Fruit fly (Drosophila melanogaster) whole organism, pupa: ENCODE measurements around the gene skd.

Experiments
- CG12605 ChIP-seq: fragments of 200-800 bp; sonication (Bioruptor generic); IDR thresholded peaks from 2 replicates; pipeline ENCODE4 v1.3.6; 2022; ENCODE audit warnings: missing biosample characterization, missing genetic modification characterization
- CG34367 ChIP-seq: fragments of 200-800 bp; sonication (Bioruptor generic); optimal IDR thresholded peaks from 2 replicates; lab custom pipeline; 2018; ENCODE audit warnings: missing biosample characterization, mild to moderate bottlenecking, missing genetic modification characterization
- CG8301 ChIP-seq: fragments of 200-800 bp; sonication (Bioruptor generic); optimal IDR thresholded peaks from 2 replicates; lab custom pipeline; 2018; ENCODE audit warnings: missing biosample characterization, mild to moderate bottlenecking, missing genetic modification characterization
- CG9948 ChIP-seq: fragments of 200-800 bp; sonication (Bioruptor generic); optimal IDR thresholded peaks from 2 replicates; lab custom pipeline; 2018; ENCODE audit warnings: missing biosample characterization, mild to moderate bottlenecking, missing genetic modification characterization, moderate library complexity
- D1 ChIP-seq: fragments of 200-800 bp; sonication (Bioruptor generic); optimal IDR thresholded peaks from 2 replicates; lab custom pipeline; 2018; ENCODE audit warnings: missing biosample characterization, mild to moderate bottlenecking, missing genetic modification characterization, moderate library complexity
- Ets98B ChIP-seq: fragments of 200-800 bp; sonication (Bioruptor generic); IDR thresholded peaks from 2 replicates; pipeline ENCODE4 v1.3.6; 2022; ENCODE audit warnings: missing biosample characterization, missing genetic modification characterization
- Pif1B ChIP-seq: fragments of 200-800 bp; sonication (Bioruptor generic); optimal IDR thresholded peaks from 3 replicates; lab custom pipeline; 2016; ENCODE audit warnings: missing biosample characterization, missing genetic modification characterization
- gl ChIP-seq: fragments of 200-800 bp; sonication (Bioruptor generic); optimal IDR thresholded peaks from 2 replicates; lab custom pipeline; 2018; ENCODE audit warnings: missing biosample characterization, mild to moderate bottlenecking, missing genetic modification characterization

DNA sequence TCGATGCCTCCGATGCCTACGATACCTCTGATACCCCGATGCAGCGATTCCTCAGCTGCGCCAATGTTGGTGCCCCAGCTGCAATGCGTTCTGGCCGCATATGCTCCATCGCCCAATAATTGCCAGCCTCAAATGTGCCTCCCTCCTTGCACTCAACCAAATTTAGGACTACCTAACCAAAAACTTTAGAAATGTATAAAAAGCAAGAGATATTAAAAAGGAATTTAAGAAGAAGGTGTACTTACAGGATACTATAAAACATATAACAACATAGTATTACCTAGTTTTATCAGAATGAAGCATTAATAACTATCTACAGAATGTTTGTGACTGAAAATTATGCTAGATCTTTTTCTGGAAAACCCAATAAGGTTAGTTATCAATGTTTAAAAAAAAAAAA lies 45.5 kb downstream of the skd start:
- no peak for TF ChIP-seq D1 (tag; lab: Kevin White, UChicago)
- no peak for TF ChIP-seq CG12605 (GFP tag; lab: Robert Waterston, UW)
- TF ChIP-seq Ets98B (GFP tag; lab: Robert Waterston, UW), result no peak
- TF ChIP-seq CG8301 (tag; lab: Kevin White, UChicago), result peak; percentile 42
- no peak for TF ChIP-seq gl (tag; lab: Kevin White, UChicago)
- TF ChIP-seq CG34367, result no peak
- TF ChIP-seq Pif1B, result peak; percentile 18
- peak; percentile 30 for TF ChIP-seq CG9948 (tag; lab: Kevin White, UChicago)
